Fruit fly (Drosophila melanogaster) whole organism, wandering third instar larva: ENCODE data around the gene CG14174.

Experiments
- h ChIP-seq: fragments of 200-800 bp; sonication (Bioruptor generic); optimal IDR thresholded peaks from 3 replicates; lab custom pipeline; 2016; ENCODE audit warnings: missing biosample characterization, mild to moderate bottlenecking, missing genetic modification characterization
- pan ChIP-seq: fragments of >200 bp; optimal IDR thresholded peaks from 2 replicates; lab custom pipeline; 2017
- psq ChIP-seq: fragments of 200-800 bp; sonication (Bioruptor generic); optimal IDR thresholded peaks from 3 replicates; lab custom pipeline; 2017; ENCODE audit warnings: missing biosample characterization, mild to moderate bottlenecking, missing genetic modification characterization, moderate library complexity
- rgr ChIP-seq: fragments of 200-800 bp; sonication (Bioruptor generic); optimal IDR thresholded peaks from 3 replicates; lab custom pipeline; 2016; ENCODE audit warnings: missing biosample characterization, mild to moderate bottlenecking, missing genetic modification characterization

DNA sequence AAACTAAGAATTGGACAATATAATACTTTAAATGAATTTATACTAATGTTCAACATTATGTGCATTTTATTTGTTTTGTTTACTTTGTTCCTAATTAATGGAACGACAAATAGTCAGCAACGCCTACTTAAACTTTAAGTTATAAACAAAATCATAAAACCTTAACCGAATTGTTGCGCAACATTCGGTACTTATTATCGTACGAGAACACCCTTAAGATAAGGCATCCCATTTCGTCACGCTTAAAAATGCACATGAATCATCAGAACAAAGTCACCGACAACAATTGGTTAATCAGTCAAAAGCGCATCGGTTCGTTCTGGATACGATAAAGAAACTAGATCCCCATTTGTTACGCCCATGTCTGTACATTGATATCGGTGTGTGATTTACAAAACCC is 47.2 kb downstream of the CG14174 start:
- TF ChIP-seq h (GFP tag; lab: Kevin White, UChicago) (no peak), psq (GFP tag; lab: Kevin White, UChicago) (no peak), pan (lab: Kevin White, UChicago) (no peak), rgr (no peak)
